Worm (Caenorhabditis elegans) whole organism, L2 larva: ENCODE measurements around the gene ppat-1.
A peak's percentile ranks its signal among the peaks of the same experiment; 100 is the strongest.

Source experiments
- C34F6.9 ChIP-seq: fragments of 150-350 bp; optimal IDR thresholded peaks from 2 replicates; lab custom pipeline; 2014; ENCODE audit warnings: missing biosample characterization, missing genetic modification characterization
- R02D3.7 ChIP-seq: fragments of 150-350 bp; optimal IDR thresholded peaks from 2 replicates; lab custom pipeline; 2014; ENCODE audit warnings: missing biosample characterization, missing genetic modification characterization
- Y55F3AM.14 ChIP-seq: fragments of 200-800 bp; sonication (Bioruptor generic); optimal IDR thresholded peaks from 2 replicates; lab custom pipeline; 2018; ENCODE audit warnings: mild to moderate bottlenecking, missing genetic modification characterization, missing compliant biosample characterization
- alr-1 ChIP-seq: fragments of 150-350 bp; optimal IDR thresholded peaks from 2 replicates; lab custom pipeline; 2014; ENCODE audit warnings: missing biosample characterization, missing genetic modification characterization
- ama-1 ChIP-seq: fragments of 150-350 bp; optimal IDR thresholded peaks from 2 replicates; lab custom pipeline; 2018; ENCODE audit warnings: inconsistent platforms
- ceh-16 ChIP-seq: fragments of 150-350 bp; optimal IDR thresholded peaks from 2 replicates; lab custom pipeline; 2014; ENCODE audit warnings: missing biosample characterization, missing genetic modification characterization
- ceh-82 ChIP-seq: fragments of 150-350 bp; optimal IDR thresholded peaks from 2 replicates; lab custom pipeline; 2014; ENCODE audit warnings: missing biosample characterization, missing genetic modification characterization
- crh-2 ChIP-seq: sonication (generic microtip); optimal IDR thresholded peaks from 2 replicates; lab custom pipeline; 2017; ENCODE audit warnings: missing biosample characterization, missing genetic modification characterization
- elt-3 ChIP-seq: sonication (generic microtip); optimal IDR thresholded peaks from 2 replicates; lab custom pipeline; 2017; ENCODE audit warnings: missing biosample characterization, missing genetic modification characterization
- fos-1 ChIP-seq: fragments of 150-350 bp; optimal IDR thresholded peaks from 2 replicates; lab custom pipeline; 2014; ENCODE audit warnings: missing biosample characterization, missing genetic modification characterization
- gmeb-1 ChIP-seq: fragments of 150-350 bp; optimal IDR thresholded peaks from 2 replicates; lab custom pipeline; 2014; ENCODE audit warnings: missing biosample characterization, missing genetic modification characterization
- lin-13 ChIP-seq: fragments of 150-350 bp; optimal IDR thresholded peaks from 2 replicates; lab custom pipeline; 2014; ENCODE audit warnings: missing biosample characterization, missing genetic modification reagents, missing genetic modification characterization
- lin-39 ChIP-seq: fragments of 150-350 bp; optimal IDR thresholded peaks from 2 replicates; lab custom pipeline; 2014; ENCODE audit warnings: missing biosample characterization, missing genetic modification reagents, missing genetic modification characterization
- mab-5 ChIP-seq: fragments of 150-350 bp; optimal IDR thresholded peaks from 2 replicates; lab custom pipeline; 2014; ENCODE audit warnings: missing biosample characterization, missing genetic modification characterization
- mbf-1 ChIP-seq: sonication (generic microtip); optimal IDR thresholded peaks from 2 replicates; lab custom pipeline; 2017; ENCODE audit warnings: missing biosample characterization, missing genetic modification characterization
- mdl-1 ChIP-seq, 2 experiments: fragments of 150-350 bp in 1 of 2; sonication (generic microtip) in 1 of 2; optimal IDR thresholded peaks; 2 replicates each; lab custom pipeline; 2017; ENCODE audit warnings: missing biosample characterization in 2 of 2, missing genetic modification characterization in 2 of 2
- nhr-10 ChIP-seq: sonication (generic microtip); optimal IDR thresholded peaks from 2 replicates; lab custom pipeline; 2017; ENCODE audit warnings: missing biosample characterization, missing genetic modification characterization
- nhr-11 ChIP-seq: fragments of 150-350 bp; optimal IDR thresholded peaks from 2 replicates; lab custom pipeline; 2014; ENCODE audit warnings: missing biosample characterization, missing genetic modification characterization
- nhr-129 ChIP-seq: fragments of 150-350 bp; optimal IDR thresholded peaks from 2 replicates; lab custom pipeline; 2014; ENCODE audit warnings: missing biosample characterization, missing genetic modification characterization
- nhr-21 ChIP-seq: fragments of 150-350 bp; optimal IDR thresholded peaks from 2 replicates; lab custom pipeline; 2014; ENCODE audit warnings: missing biosample characterization, missing genetic modification characterization
- nhr-23 ChIP-seq: fragments of 150-350 bp; optimal IDR thresholded peaks from 2 replicates; lab custom pipeline; 2014; ENCODE audit warnings: missing biosample characterization, missing genetic modification reagents, missing genetic modification characterization
- nhr-237 ChIP-seq: fragments of 150-350 bp; optimal IDR thresholded peaks from 2 replicates; lab custom pipeline; 2014; ENCODE audit warnings: missing biosample characterization, missing genetic modification characterization
- nhr-25 ChIP-seq: fragments of 150-350 bp; sonication (generic microtip); optimal IDR thresholded peaks from 3 replicates; lab custom pipeline; 2014; ENCODE audit warnings: missing biosample characterization, missing genetic modification characterization
- nhr-6 ChIP-seq: fragments of 150-350 bp; optimal IDR thresholded peaks from 2 replicates; lab custom pipeline; 2014; ENCODE audit warnings: missing biosample characterization, missing genetic modification characterization
- nhr-77 ChIP-seq: fragments of 150-350 bp; optimal IDR thresholded peaks from 2 replicates; lab custom pipeline; 2014; ENCODE audit warnings: missing biosample characterization, missing genetic modification characterization
- peb-1 ChIP-seq: fragments of 150-350 bp; optimal IDR thresholded peaks from 2 replicates; lab custom pipeline; 2014; ENCODE audit warnings: missing biosample characterization, missing genetic modification characterization
- sem-4 ChIP-seq: fragments of 150-350 bp; optimal IDR thresholded peaks from 2 replicates; lab custom pipeline; 2014; ENCODE audit warnings: missing biosample characterization, missing genetic modification reagents, missing genetic modification characterization
- skn-1 ChIP-seq: sonication (generic microtip); optimal IDR thresholded peaks from 2 replicates; lab custom pipeline; 2017; ENCODE audit warnings: missing biosample characterization, missing genetic modification characterization
- sma-3 ChIP-seq: sonication (generic microtip); optimal IDR thresholded peaks from 2 replicates; lab custom pipeline; 2016; ENCODE audit warnings: missing genetic modification reagents, missing genetic modification characterization, missing compliant biosample characterization
- sma-9 ChIP-seq, 2 experiments: fragments of 150-350 bp in 1 of 2; sonication (generic microtip) in 1 of 2; optimal IDR thresholded peaks; 2 replicates each; lab custom pipeline; 2014 to 2016; ENCODE audit warnings: missing genetic modification characterization in 2 of 2, mild to moderate bottlenecking in 1 of 2, missing biosample characterization in 1 of 2, missing compliant biosample characterization in 1 of 2, missing genetic modification reagents in 1 of 2, moderate library complexity in 1 of 2
- unc-39 ChIP-seq: fragments of 150-350 bp; optimal IDR thresholded peaks from 2 replicates; lab custom pipeline; 2014; ENCODE audit warnings: missing biosample characterization, missing genetic modification characterization
- unc-55 ChIP-seq: fragments of 150-350 bp; sonication (generic microtip); optimal IDR thresholded peaks from 3 replicates; lab custom pipeline; 2014; ENCODE audit warnings: missing biosample characterization, missing genetic modification reagents, missing genetic modification characterization
- unc-62 ChIP-seq: fragments of 150-350 bp; optimal IDR thresholded peaks from 2 replicates; lab custom pipeline; 2014; ENCODE audit warnings: missing biosample characterization, missing genetic modification reagents, missing genetic modification characterization
- zag-1 ChIP-seq: fragments of 150-350 bp; optimal IDR thresholded peaks from 2 replicates; lab custom pipeline; 2014; ENCODE audit warnings: missing biosample characterization, missing genetic modification characterization
- ztf-1 ChIP-seq: fragments of 200-800 bp; sonication (Bioruptor generic); conservative IDR thresholded peaks from 2 replicates; pipeline ENCODE4 v1.3.6; 2022; ENCODE audit warnings: missing genetic modification characterization, missing compliant biosample characterization
- ztf-11 ChIP-seq: sonication (generic microtip); optimal IDR thresholded peaks from 2 replicates; lab custom pipeline; 2017; ENCODE audit warnings: missing biosample characterization, missing genetic modification characterization
- ztf-4 ChIP-seq: fragments of 150-350 bp; optimal IDR thresholded peaks from 2 replicates; lab custom pipeline; 2014; ENCODE audit warnings: missing biosample characterization, missing genetic modification characterization

Gene ppat-1

DNA sequence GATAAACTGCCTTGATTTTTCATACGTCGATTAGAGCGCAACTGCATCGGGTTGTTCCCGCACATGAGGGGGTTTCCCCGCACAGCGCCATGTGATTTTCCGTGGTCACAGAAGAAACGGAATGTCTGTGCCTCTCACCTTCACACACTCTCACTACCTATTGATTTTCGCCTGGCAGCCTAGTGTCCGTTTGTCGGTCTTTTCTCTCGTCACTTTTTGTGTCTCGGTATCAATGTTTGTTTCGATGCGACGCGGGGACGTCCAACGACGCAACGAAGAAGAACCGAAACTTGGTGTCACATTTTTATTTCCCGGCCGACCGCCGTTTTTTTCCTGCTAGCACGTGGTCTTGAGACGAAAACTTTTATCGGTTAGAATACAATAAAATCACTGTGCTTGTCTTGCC is 39.7 kb upstream of the ppat-1 start (continued):
- TF ChIP-seq zag-1 (tag; lab: Kevin White, UChicago) = peak; percentile 86
- no peak for TF ChIP-seq lin-39 (tag; lab: Kevin White, UChicago)
- no peak for TF ChIP-seq peb-1 (tag; lab: Kevin White, UChicago)
- TF ChIP-seq mbf-1 (tag; lab: Kevin White, UChicago) = no peak
- no peak for TF ChIP-seq elt-3 (tag; lab: Kevin White, UChicago)
- TF ChIP-seq unc-55 (GFP tag; lab: Kevin White, UChicago) = peak; percentile 89
- peak; percentile 7 for TF ChIP-seq nhr-10 (tag; lab: Kevin White, UChicago)
- no peak for TF ChIP-seq nhr-237 (tag; lab: Kevin White, UChicago)
- peak; percentile 54 for TF ChIP-seq ztf-4 (tag; lab: Kevin White, UChicago)
- TF ChIP-seq Y55F3AM.14 (GFP tag; lab: Kevin White, UChicago) = peak; percentile 91
- TF ChIP-seq nhr-77 (tag; lab: Kevin White, UChicago) = no peak
- peak; percentile 97 for TF ChIP-seq nhr-129 (tag; lab: Kevin White, UChicago)
- no peak for TF ChIP-seq ceh-16
- no peak for TF ChIP-seq unc-39 (tag; lab: Kevin White, UChicago)
- TF ChIP-seq ama-1 (lab: Kevin White, UChicago) = no peak
- TF ChIP-seq mdl-1 (tag; optimal IDR thresholded peaks at IDR 0.05; lab: Kevin White, UChicago) = peak; percentile 99
- TF ChIP-seq mab-5 (tag; lab: Kevin White, UChicago) = peak; percentile 58
- peak; percentile 98 for TF ChIP-seq nhr-21 (tag; lab: Kevin White, UChicago)
- TF ChIP-seq nhr-6 (tag; lab: Kevin White, UChicago) = peak; percentile 88
- TF ChIP-seq sem-4 (tag; lab: Kevin White, UChicago) = peak; percentile 95
- no peak for TF ChIP-seq nhr-11 (tag; lab: Kevin White, UChicago)
- TF ChIP-seq nhr-23 = no peak
- TF ChIP-seq skn-1 (tag; lab: Kevin White, UChicago) = peak; percentile 65
- TF ChIP-seq sma-3 = peak; percentile 97
- TF ChIP-seq crh-2 (tag; lab: Kevin White, UChicago) = peak; percentile 92
- TF ChIP-seq nhr-25 (tag; lab: Kevin White, UChicago) = peak; percentile 96

DNA sequence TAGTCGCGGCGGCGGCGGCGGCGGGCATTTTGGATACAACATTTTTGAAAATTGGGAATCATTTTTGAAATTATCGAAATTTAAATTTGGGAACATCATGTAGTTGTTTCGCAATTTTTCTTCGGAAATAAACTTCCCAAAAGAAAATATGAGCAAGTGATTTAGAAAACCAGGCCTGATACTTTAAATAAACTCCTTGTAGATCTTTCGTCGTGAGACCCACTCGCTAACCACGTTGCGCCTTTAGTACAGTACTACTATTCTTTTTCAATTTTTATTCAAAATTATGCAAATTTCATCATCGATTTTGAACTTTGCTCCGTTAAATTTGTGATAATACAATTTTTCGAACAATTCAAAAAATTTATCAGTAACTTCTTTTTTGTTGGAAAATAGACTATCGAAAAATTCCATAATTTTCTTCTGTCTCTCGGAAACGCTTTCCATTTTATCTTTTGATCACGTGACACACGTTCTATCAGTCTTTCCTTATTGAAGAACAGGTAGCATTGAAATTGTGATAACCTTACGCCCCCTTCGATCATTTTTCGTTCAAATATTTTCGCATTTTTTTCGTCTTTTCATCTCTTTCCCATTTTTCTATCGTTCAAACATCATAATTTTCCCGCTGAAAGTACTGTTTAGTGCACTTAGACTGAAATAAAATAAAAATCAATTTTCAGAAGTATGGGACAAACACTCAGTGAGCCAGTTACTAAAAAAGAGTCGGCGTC is 39.1 kb upstream of the ppat-1 start, which contains the start of gene ppm-2:
TSS of gene ppm-2 (plus strand) at position 684 of the 734 bp plus-strand sequence.
- TF ChIP-seq ama-1 (lab: Kevin White, UChicago) (peak; percentile 36), nhr-23 (no peak), nhr-77 (tag; lab: Kevin White, UChicago) (no peak), gmeb-1 (tag; lab: Kevin White, UChicago) (peak; percentile 52), sma-3 (peak; percentile 0), unc-39 (tag; lab: Kevin White, UChicago) (no peak), sma-9 (GFP tag; optimal IDR thresholded peaks at IDR 0.05; lab: Kevin White, UChicago) (peak; percentile 64), sma-9 (tag; optimal IDR thresholded peaks at IDR 0.05; lab: Kevin White, UChicago) (no peak), ztf-4 (tag; lab: Kevin White, UChicago) (peak; percentile 7), fos-1 (peak; percentile 35)
- TF ChIP-seq, all 48 proteins: peak for 6

DNA sequence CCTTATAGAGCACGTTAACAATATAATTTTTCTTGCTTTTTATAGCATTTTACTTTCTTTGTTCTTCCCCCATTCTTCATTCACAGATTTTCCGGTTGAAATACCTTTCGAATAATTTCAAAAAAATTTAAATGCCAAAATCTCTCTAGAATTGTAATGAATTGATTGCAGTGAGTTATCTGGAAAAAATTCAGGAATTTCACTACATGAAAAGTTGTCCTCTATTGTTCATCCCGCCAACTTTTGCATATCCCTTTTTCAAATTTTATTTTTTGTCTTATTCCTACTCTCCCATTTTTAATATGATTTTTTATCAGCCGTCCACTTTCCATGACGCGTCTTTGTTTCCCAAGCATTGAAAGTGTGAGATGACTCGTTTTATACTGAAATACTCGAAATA is 35.7 kb upstream of the ppat-1 start:
- TF ChIP-seq crh-2 (tag; lab: Kevin White, UChicago) (no peak), gmeb-1 (tag; lab: Kevin White, UChicago) (no peak), R02D3.7 (tag; lab: Kevin White, UChicago) (no peak), C34F6.9 (tag; lab: Kevin White, UChicago) (no peak), ceh-82 (no peak), mab-5 (tag; lab: Kevin White, UChicago) (no peak), lin-13 (GFP tag; lab: Kevin White, UChicago) (no peak), ztf-1 (GFP tag; lab: Robert Waterston, UW) (no peak), alr-1 (no peak), nhr-77 (tag; lab: Kevin White, UChicago) (no peak), Y55F3AM.14 (GFP tag; lab: Kevin White, UChicago) (no peak), unc-39 (tag; lab: Kevin White, UChicago) (no peak), ztf-11 (tag; lab: Kevin White, UChicago) (no peak), nhr-237 (tag; lab: Kevin White, UChicago) (no peak), unc-62 (GFP tag; lab: Kevin White, UChicago) (no peak)
